Fruit fly (Drosophila melanogaster) whole organism, adult: ENCODE results near the gene Npc2c.

Source experiments
- CG11617 ChIP-seq: fragments of 200-800 bp; sonication (Bioruptor generic); optimal IDR thresholded peaks from 2 replicates; lab custom pipeline; 2017; ENCODE audit warnings: mild to moderate bottlenecking, missing biosample characterization, missing genetic modification reagents, missing genetic modification characterization
- CG12768 ChIP-seq: fragments of 200-800 bp; sonication (Bioruptor generic); optimal IDR thresholded peaks from 2 replicates; lab custom pipeline; 2017; ENCODE audit warnings: missing biosample characterization, missing genetic modification characterization, mild to moderate bottlenecking, moderate library complexity, missing genetic modification reagents
- CG14711 ChIP-seq: fragments of 200-800 bp; sonication (Bioruptor generic); optimal IDR thresholded peaks from 2 replicates; lab custom pipeline; 2018; ENCODE audit warnings: missing biosample characterization, mild to moderate bottlenecking, missing genetic modification characterization, moderate library complexity
- CG1620 ChIP-seq: fragments of 200-800 bp; sonication (Bioruptor generic); optimal IDR thresholded peaks from 2 replicates; lab custom pipeline; 2016; ENCODE audit warnings: missing biosample characterization, missing genetic modification characterization
- CG33017 ChIP-seq: fragments of 200-800 bp; sonication (Bioruptor generic); optimal IDR thresholded peaks from 2 replicates; lab custom pipeline; 2018; ENCODE audit warnings: missing biosample characterization, mild to moderate bottlenecking, missing genetic modification characterization, moderate library complexity
- CG5204 ChIP-seq: fragments of 200-800 bp; sonication (Bioruptor generic); optimal IDR thresholded peaks from 2 replicates; lab custom pipeline; 2016; ENCODE audit warnings: missing biosample characterization, missing genetic modification characterization
- CG7045 ChIP-seq: fragments of 200-800 bp; sonication (Bioruptor generic); optimal IDR thresholded peaks from 2 replicates; lab custom pipeline; 2017; ENCODE audit warnings: missing biosample characterization, mild to moderate bottlenecking, missing genetic modification characterization
- CG7101 ChIP-seq: fragments of 200-800 bp; sonication (Bioruptor generic); optimal IDR thresholded peaks from 2 replicates; lab custom pipeline; 2018; ENCODE audit warnings: missing biosample characterization, mild to moderate bottlenecking, missing genetic modification characterization, moderate library complexity
- Clk ChIP-seq: fragments of 200-800 bp; sonication (Bioruptor generic); optimal IDR thresholded peaks from 2 replicates; lab custom pipeline; 2017; ENCODE audit warnings: missing biosample characterization, missing genetic modification characterization
- Crg-1 ChIP-seq: fragments of 200-800 bp; sonication (Bioruptor generic); optimal IDR thresholded peaks from 2 replicates; lab custom pipeline; 2016; ENCODE audit warnings: missing biosample characterization, missing genetic modification characterization
- Hr96 ChIP-seq: fragments of 200-800 bp; sonication (Bioruptor generic); optimal IDR thresholded peaks from 2 replicates; lab custom pipeline; 2016; ENCODE audit warnings: missing biosample characterization, missing genetic modification characterization
- Mnt ChIP-seq: fragments of 200-800 bp; sonication (Bioruptor generic); optimal IDR thresholded peaks from 2 replicates; lab custom pipeline; 2016; ENCODE audit warnings: missing biosample characterization, mild to moderate bottlenecking, missing genetic modification characterization
- bab1 ChIP-seq: fragments of 200-800 bp; sonication (Bioruptor generic); optimal IDR thresholded peaks from 3 replicates; lab custom pipeline; 2019; ENCODE audit warnings: missing biosample characterization, mild to moderate bottlenecking, missing genetic modification characterization, moderate library complexity
- cic ChIP-seq: fragments of 200-800 bp; sonication (Bioruptor generic); optimal IDR thresholded peaks from 2 replicates; lab custom pipeline; 2017; ENCODE audit warnings: missing biosample characterization, mild to moderate bottlenecking, missing genetic modification characterization, moderate library complexity
- cnc ChIP-seq, 2 experiments: fragments of >200 bp; optimal IDR thresholded peaks; 2 replicates each; lab custom pipeline; 2017
- kay ChIP-seq: fragments of 200-800 bp; sonication (Bioruptor generic); peaks from one replicate; lab custom pipeline; 2016; ENCODE audit warnings: missing biosample characterization, missing genetic modification characterization, borderline replicate concordance
- ovo ChIP-seq: fragments of 200-800 bp; sonication (Bioruptor generic); optimal IDR thresholded peaks from 2 replicates; lab custom pipeline; 2016; ENCODE audit warnings: missing biosample characterization, missing genetic modification characterization
- pad ChIP-seq: fragments of 200-800 bp; sonication (Bioruptor generic); optimal IDR thresholded peaks from 3 replicates; lab custom pipeline; 2017; ENCODE audit warnings: missing biosample characterization, missing genetic modification characterization, mild to moderate bottlenecking, moderate library complexity, missing genetic modification reagents
- tj ChIP-seq: fragments of 200-800 bp; sonication (Bioruptor generic); optimal IDR thresholded peaks from 3 replicates; lab custom pipeline; 2017; ENCODE audit warnings: missing biosample characterization, mild to moderate bottlenecking, missing genetic modification characterization, moderate library complexity
- toe ChIP-seq: fragments of 200-800 bp; sonication (Bioruptor generic); optimal IDR thresholded peaks from 2 replicates; lab custom pipeline; 2016; ENCODE audit warnings: missing biosample characterization, missing genetic modification characterization

Npc2c gene

dm6 chr3R:10098296-10098675 is 38.2 kb downstream of the Npc2c start:
- TF ChIP-seq pad (GFP tag; lab: Kevin White, UChicago) (no peak), Crg-1 (GFP tag; lab: Kevin White, UChicago) (no peak), CG5204 (GFP tag; lab: Kevin White, UChicago) (no peak), cic (GFP tag; lab: Kevin White, UChicago) (no peak), Hr96 (GFP tag; lab: Kevin White, UChicago) (no peak), CG7045 (GFP tag; lab: Kevin White, UChicago) (no peak), CG1620 (no peak), CG7101 (tag; lab: Kevin White, UChicago) (no peak), bab1 (no peak), ovo (no peak), toe (GFP tag; lab: Kevin White, UChicago) (no peak)

dm6 chr3R:10099401-10099848 is 39.4 kb downstream of the Npc2c start:
- TF ChIP-seq CG14711 (tag; lab: Kevin White, UChicago) (no peak), kay (GFP tag; lab: Kevin White, UChicago) (peak; percentile 24), CG33017 (tag; lab: Kevin White, UChicago) (no peak), CG11617 (no peak), toe (GFP tag; lab: Kevin White, UChicago) (no peak), Crg-1 (GFP tag; lab: Kevin White, UChicago) (no peak), CG7045 (GFP tag; lab: Kevin White, UChicago) (no peak), tj (GFP tag; lab: Kevin White, UChicago) (no peak), pad (GFP tag; lab: Kevin White, UChicago) (no peak), Mnt (peak; percentile 19), CG12768 (GFP tag; lab: Kevin White, UChicago) (peak; percentile 71), bab1 (no peak), cnc (optimal IDR thresholded peaks at IDR 0.05; lab: Kevin White, UChicago) (no peak), CG7101 (tag; lab: Kevin White, UChicago) (no peak), cic (GFP tag; lab: Kevin White, UChicago) (peak; percentile 30)

- TF ChIP-seq bab1, result peak; percentile 73
- no peak for TF ChIP-seq cnc (optimal IDR thresholded peaks at IDR 0.05; lab: Kevin White, UChicago)
- TF ChIP-seq ovo, result no peak
- TF ChIP-seq CG11617, result no peak
- no peak for TF ChIP-seq toe (GFP tag; lab: Kevin White, UChicago)
- no peak for TF ChIP-seq CG1620
- TF ChIP-seq Crg-1 (GFP tag; lab: Kevin White, UChicago), result no peak
- TF ChIP-seq CG7101 (tag; lab: Kevin White, UChicago), result no peak
- TF ChIP-seq tj (GFP tag; lab: Kevin White, UChicago), result peak; percentile 11
- peak; percentile 16 for TF ChIP-seq Clk (GFP tag; lab: Kevin White, UChicago)
- TF ChIP-seq Hr96 (GFP tag; lab: Kevin White, UChicago), result no peak
- peak; percentile 0 for TF ChIP-seq CG14711 (tag; lab: Kevin White, UChicago)
- TF ChIP-seq kay (GFP tag; lab: Kevin White, UChicago), result peak; percentile 53
- peak; percentile 47 for TF ChIP-seq pad (GFP tag; lab: Kevin White, UChicago)
Observed at dm6 chr3R:10100498-10101196, 40.6 kb downstream of the Npc2c start.

- TF ChIP-seq CG12768 (GFP tag; lab: Kevin White, UChicago) (no peak), Mnt (no peak), cnc (optimal IDR thresholded peaks at IDR 0.05; lab: Kevin White, UChicago) (no peak), CG5204 (GFP tag; lab: Kevin White, UChicago) (no peak), Clk (GFP tag; lab: Kevin White, UChicago) (no peak), CG1620 (no peak), toe (GFP tag; lab: Kevin White, UChicago) (no peak), CG14711 (tag; lab: Kevin White, UChicago) (no peak), CG7045 (GFP tag; lab: Kevin White, UChicago) (no peak), pad (GFP tag; lab: Kevin White, UChicago) (no peak), CG7101 (tag; lab: Kevin White, UChicago) (no peak), CG11617 (no peak), cic (GFP tag; lab: Kevin White, UChicago) (no peak), tj (GFP tag; lab: Kevin White, UChicago) (no peak), Hr96 (GFP tag; lab: Kevin White, UChicago) (no peak), ovo (no peak), kay (GFP tag; lab: Kevin White, UChicago) (no peak), bab1 (no peak), Crg-1 (GFP tag; lab: Kevin White, UChicago) (no peak), CG33017 (tag; lab: Kevin White, UChicago) (no peak)
Observed at dm6 chr3R:10106796-10107195, 46.7 kb downstream of the Npc2c start.

- TF ChIP-seq CG7101 (tag; lab: Kevin White, UChicago), result no peak
- no peak for TF ChIP-seq cnc (optimal IDR thresholded peaks at IDR 0.05; lab: Kevin White, UChicago)
- no peak for TF ChIP-seq CG14711 (tag; lab: Kevin White, UChicago)
- no peak for TF ChIP-seq cic (GFP tag; lab: Kevin White, UChicago)
- no peak for TF ChIP-seq bab1
Observed at dm6 chr3R:10108289-10108928, 48.4 kb downstream of the Npc2c start.
